Worm (Caenorhabditis elegans) whole organism, late embryonic: ENCODE measurements around the gene K01D12.5.

Experiments
- C38D4.7 ChIP-seq: fragments of 200-800 bp; sonication (Bioruptor generic); optimal IDR thresholded peaks from 2 replicates; lab custom pipeline; 2018; ENCODE audit warnings: mild to moderate bottlenecking, missing genetic modification characterization, moderate library complexity, missing compliant biosample characterization
- T23F11.4 ChIP-seq: fragments of 200-800 bp; sonication (Bioruptor generic); optimal IDR thresholded peaks from 2 replicates; lab custom pipeline; 2018; ENCODE audit warnings: mild to moderate bottlenecking, missing genetic modification characterization, missing compliant biosample characterization
- ahr-1 ChIP-seq: sonication (generic microtip); optimal IDR thresholded peaks from 2 replicates; lab custom pipeline; 2016; ENCODE audit warnings: missing genetic modification characterization, missing compliant biosample characterization
- ceh-18 ChIP-seq: sonication (generic microtip); optimal IDR thresholded peaks from 2 replicates; lab custom pipeline; 2016; ENCODE audit warnings: missing genetic modification characterization, missing compliant biosample characterization
- ceh-22 ChIP-seq: sonication (generic microtip); optimal IDR thresholded peaks from 2 replicates; lab custom pipeline; 2017; ENCODE audit warnings: missing biosample characterization, missing genetic modification characterization
- ceh-24 ChIP-seq: sonication (generic microtip); optimal IDR thresholded peaks from 2 replicates; lab custom pipeline; 2016; ENCODE audit warnings: mild to moderate bottlenecking, missing genetic modification characterization, missing compliant biosample characterization
- ceh-31 ChIP-seq: sonication (generic microtip); optimal IDR thresholded peaks from 2 replicates; lab custom pipeline; 2016; ENCODE audit warnings: missing genetic modification characterization, missing compliant biosample characterization
- ceh-34 ChIP-seq: sonication (generic microtip); optimal IDR thresholded peaks from 2 replicates; lab custom pipeline; 2016; ENCODE audit warnings: mild to moderate bottlenecking, missing genetic modification characterization, missing compliant biosample characterization
- ceh-45 ChIP-seq: fragments of 200-800 bp; sonication (Bioruptor generic); IDR thresholded peaks from 2 replicates; pipeline ENCODE4 v1.3.6; 2022; ENCODE audit warnings: missing genetic modification reagents, missing genetic modification characterization, missing compliant biosample characterization
- ceh-48 ChIP-seq: sonication (generic microtip); optimal IDR thresholded peaks from 2 replicates; lab custom pipeline; 2016; ENCODE audit warnings: missing genetic modification characterization, inconsistent platforms, missing compliant biosample characterization
- ceh-9 ChIP-seq: sonication (generic microtip); optimal IDR thresholded peaks from 2 replicates; lab custom pipeline; 2016; ENCODE audit warnings: mild to moderate bottlenecking, missing genetic modification characterization, inconsistent platforms, missing compliant biosample characterization
- dve-1 ChIP-seq: sonication (generic microtip); optimal IDR thresholded peaks from 2 replicates; lab custom pipeline; 2017; ENCODE audit warnings: antibody characterized with exemption, mild to moderate bottlenecking, missing genetic modification characterization, missing compliant biosample characterization
- elt-2 ChIP-seq: sonication (generic microtip); optimal IDR thresholded peaks from 2 replicates; lab custom pipeline; 2016; ENCODE audit warnings: missing genetic modification reagents, missing genetic modification characterization, missing compliant biosample characterization
- ets-4 ChIP-seq: sonication (generic microtip); optimal IDR thresholded peaks from 2 replicates; lab custom pipeline; 2016; ENCODE audit warnings: missing genetic modification characterization, missing compliant biosample characterization
- eyg-1 ChIP-seq: sonication (generic microtip); optimal IDR thresholded peaks from 2 replicates; lab custom pipeline; 2016; ENCODE audit warnings: missing genotype, missing genetic modification characterization, missing compliant biosample characterization
- fkh-6 ChIP-seq: sonication (generic microtip); optimal IDR thresholded peaks from 2 replicates; lab custom pipeline; 2016; ENCODE audit warnings: missing genetic modification characterization, missing compliant biosample characterization
- hlh-13 ChIP-seq: fragments of 200-800 bp; sonication (Bioruptor generic); optimal IDR thresholded peaks from 2 replicates; lab custom pipeline; 2018; ENCODE audit warnings: mild to moderate bottlenecking, missing genetic modification characterization, missing compliant biosample characterization
- hlh-15 ChIP-seq: sonication (generic microtip); optimal IDR thresholded peaks from 2 replicates; lab custom pipeline; 2016; ENCODE audit warnings: missing genetic modification characterization, missing compliant biosample characterization
- hlh-6 ChIP-seq: sonication (generic microtip); optimal IDR thresholded peaks from 2 replicates; lab custom pipeline; 2016; ENCODE audit warnings: missing genotype, missing genetic modification characterization, missing compliant biosample characterization
- hlh-8 ChIP-seq: sonication (generic microtip); optimal IDR thresholded peaks from 2 replicates; lab custom pipeline; 2016; ENCODE audit warnings: missing genotype, missing genetic modification characterization, missing compliant biosample characterization
- madf-2 ChIP-seq: sonication (generic microtip); optimal IDR thresholded peaks from 2 replicates; lab custom pipeline; 2017; ENCODE audit warnings: missing genetic modification characterization, missing compliant biosample characterization
- mec-3 ChIP-seq: sonication (generic microtip); optimal IDR thresholded peaks from 2 replicates; lab custom pipeline; 2016; ENCODE audit warnings: borderline replicate concordance, missing genetic modification characterization, missing compliant biosample characterization
- nhr-11 ChIP-seq: fragments of 150-350 bp; optimal IDR thresholded peaks from 2 replicates; lab custom pipeline; 2014; ENCODE audit warnings: missing biosample characterization, missing genetic modification characterization
- odd-2 ChIP-seq: sonication (generic microtip); optimal IDR thresholded peaks from 2 replicates; lab custom pipeline; 2017; ENCODE audit warnings: antibody characterized with exemption, mild to moderate bottlenecking, missing genetic modification characterization, missing compliant biosample characterization
- pag-3 ChIP-seq: sonication (generic microtip); optimal IDR thresholded peaks from 2 replicates; lab custom pipeline; 2016; ENCODE audit warnings: missing compliant biosample characterization, missing genetic modification characterization, borderline replicate concordance
- pha-4 ChIP-seq: fragments of 150-350 bp; optimal IDR thresholded peaks from 2 replicates; lab custom pipeline; 2018; ENCODE audit warnings: missing biosample characterization, missing genetic modification reagents, missing genetic modification characterization
- pqm-1 ChIP-seq: sonication (generic microtip); optimal IDR thresholded peaks from 2 replicates; lab custom pipeline; 2016; ENCODE audit warnings: missing genetic modification characterization, missing compliant biosample characterization
- pros-1 ChIP-seq: fragments of 150-350 bp; optimal IDR thresholded peaks from 2 replicates; lab custom pipeline; 2014; ENCODE audit warnings: missing biosample characterization, missing genetic modification reagents, missing genetic modification characterization
- ref-2 ChIP-seq: sonication (generic microtip); optimal IDR thresholded peaks from 2 replicates; lab custom pipeline; 2016; ENCODE audit warnings: missing genetic modification characterization, missing compliant biosample characterization
- sox-2 ChIP-seq: fragments of 200-800 bp; sonication (Bioruptor generic); IDR thresholded peaks from 2 replicates; pipeline ENCODE4 v1.3.6; 2022; ENCODE audit warnings: missing genetic modification reagents, missing genetic modification characterization, missing compliant biosample characterization
- syd-9 ChIP-seq: sonication (generic microtip); optimal IDR thresholded peaks from 2 replicates; lab custom pipeline; 2016; ENCODE audit warnings: mild to moderate bottlenecking, missing genetic modification characterization, moderate library complexity, missing compliant biosample characterization
- tbx-2 ChIP-seq: sonication (generic microtip); optimal IDR thresholded peaks from 2 replicates; lab custom pipeline; 2016; ENCODE audit warnings: missing genetic modification characterization, missing compliant biosample characterization
- ttx-3 ChIP-seq: sonication (generic microtip); optimal IDR thresholded peaks from 2 replicates; lab custom pipeline; 2016; ENCODE audit warnings: missing genetic modification reagents, missing genetic modification characterization, missing compliant biosample characterization
- unc-3 ChIP-seq, 2 experiments: fragments of 200-800 bp in 1 of 2; sonication (Bioruptor generic) in 1 of 2; sonication (generic microtip) in 1 of 2; conservative IDR thresholded peaks in 1 of 2; optimal IDR thresholded peaks in 1 of 2; 2 replicates each; pipeline versions ENCODE4 v1.3.6 to Lab custom; 2016 to 2022; ENCODE audit warnings: missing compliant biosample characterization in 2 of 2, missing genetic modification characterization in 2 of 2, missing genetic modification reagents in 1 of 2
- unc-86 ChIP-seq: sonication (generic microtip); optimal IDR thresholded peaks from 2 replicates; lab custom pipeline; 2016; ENCODE audit warnings: missing genetic modification characterization, missing compliant biosample characterization
- zip-5 ChIP-seq: sonication (generic microtip); optimal IDR thresholded peaks from 2 replicates; lab custom pipeline; 2016; ENCODE audit warnings: missing genetic modification characterization, missing compliant biosample characterization

Gene K01D12.5

ce11 chrV:12397545-12397944 lies at the start of gene K01D12.5:
TSS of gene K01D12.5 (plus strand) at chrV:12397845.
- TF ChIP-seq elt-2 (tag; lab: Kevin White, UChicago) (no peak), hlh-6 (tag; lab: Kevin White, UChicago) (no peak), ets-4 (tag; lab: Kevin White, UChicago) (no peak), ceh-9 (tag; lab: Kevin White, UChicago) (no peak)

DNA sequence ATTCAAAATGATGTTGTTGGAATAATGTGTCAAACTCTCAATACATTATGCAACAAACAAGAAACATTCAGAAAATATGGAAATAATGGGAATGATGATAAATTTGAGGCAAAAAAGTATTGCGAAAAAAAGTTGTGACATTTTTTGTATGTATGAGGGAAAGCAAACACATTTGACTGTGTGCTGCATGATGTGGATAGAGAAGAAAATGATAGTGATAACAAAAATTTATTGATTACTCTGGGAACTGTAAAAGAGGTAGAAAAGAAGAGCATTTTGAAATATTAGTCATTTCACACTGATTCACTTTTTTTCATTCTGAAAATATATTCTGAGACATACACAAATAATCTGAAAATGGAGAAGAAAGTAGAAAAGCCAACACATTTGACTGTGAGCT lies 49.8 kb upstream of the K01D12.5 start:
- no peak for TF ChIP-seq dve-1 (tag; lab: Kevin White, UChicago)

DNA sequence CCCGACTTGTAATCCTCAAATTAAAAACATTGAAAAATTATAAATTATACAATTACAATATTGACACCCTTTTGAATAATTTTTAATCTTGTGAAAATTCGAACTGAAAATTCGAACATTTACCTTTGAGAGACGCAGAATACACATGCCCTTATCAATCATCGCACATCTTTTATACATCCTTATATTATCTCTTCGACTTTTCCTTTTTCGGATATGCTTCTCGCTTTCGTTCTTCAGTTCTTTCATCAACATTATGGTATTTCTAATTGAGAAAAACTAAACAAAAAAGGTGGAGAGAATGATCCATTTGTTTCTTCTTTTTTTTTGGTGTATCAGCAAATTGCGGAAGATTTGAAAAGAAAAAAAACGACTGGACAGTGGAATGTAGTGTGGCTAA lies 48.3 kb upstream of the K01D12.5 start:
- TF ChIP-seq tbx-2, result no peak
- TF ChIP-seq unc-3 (GFP tag; conservative IDR thresholded peaks at IDR 0.05; lab: Robert Waterston, UW), result no peak
- no peak for TF ChIP-seq unc-3 (tag; optimal IDR thresholded peaks at IDR 0.05; lab: Kevin White, UChicago)
- TF ChIP-seq nhr-11, result no peak
- no peak for TF ChIP-seq T23F11.4 (GFP tag; lab: Kevin White, UChicago)
- TF ChIP-seq ahr-1, result no peak
- no peak for TF ChIP-seq ceh-18 (tag; lab: Kevin White, UChicago)
- no peak for TF ChIP-seq eyg-1 (tag; lab: Kevin White, UChicago)
- TF ChIP-seq pqm-1 (tag; lab: Kevin White, UChicago), result no peak
- TF ChIP-seq ceh-31 (tag; lab: Kevin White, UChicago), result no peak
- no peak for TF ChIP-seq ceh-45
- TF ChIP-seq elt-2 (tag; lab: Kevin White, UChicago), result no peak
- no peak for TF ChIP-seq hlh-15
- no peak for TF ChIP-seq madf-2 (tag; lab: Kevin White, UChicago)
- no peak for TF ChIP-seq zip-5 (tag; lab: Kevin White, UChicago)
- no peak for TF ChIP-seq ets-4 (tag; lab: Kevin White, UChicago)

DNA sequence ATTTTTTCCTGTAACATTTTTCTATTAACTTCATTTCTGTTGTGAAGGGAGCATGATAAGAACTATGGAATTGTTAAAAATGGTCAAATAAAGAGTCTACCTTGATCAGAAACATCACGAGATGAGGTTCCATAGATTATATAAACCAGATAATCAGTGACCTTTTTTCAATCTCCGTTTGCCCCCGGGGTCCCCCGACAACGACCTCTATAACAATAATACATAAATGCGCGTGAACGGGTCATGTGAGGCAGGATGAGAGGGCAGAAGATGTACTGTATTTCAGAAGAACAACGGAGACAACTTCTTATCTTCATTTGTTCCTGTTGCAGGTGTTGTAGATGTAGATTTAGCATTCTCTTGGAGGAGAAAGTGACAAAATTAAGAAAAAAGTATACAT lies 45.8 kb upstream of the K01D12.5 start:
- TF ChIP-seq pha-4 (tag; lab: Kevin White, UChicago), result no peak
- no peak for TF ChIP-seq eyg-1 (tag; lab: Kevin White, UChicago)
- no peak for TF ChIP-seq fkh-6 (tag; lab: Kevin White, UChicago)
- no peak for TF ChIP-seq C38D4.7 (GFP tag; lab: Kevin White, UChicago)
- TF ChIP-seq elt-2 (tag; lab: Kevin White, UChicago), result no peak
- no peak for TF ChIP-seq mec-3
- TF ChIP-seq hlh-8 (tag; lab: Kevin White, UChicago), result no peak
- TF ChIP-seq pros-1 (tag; lab: Kevin White, UChicago), result no peak
- no peak for TF ChIP-seq ceh-48
- no peak for TF ChIP-seq ceh-18 (tag; lab: Kevin White, UChicago)
- no peak for TF ChIP-seq odd-2

ce11 chrV:12352445-12352844 lies 45.2 kb upstream of the K01D12.5 start, which contains the start of gene sqt-3:
TSS of gene sqt-3 (plus strand) at chrV:12352745.
- no peak for TF ChIP-seq ceh-22 (tag; lab: Kevin White, UChicago)
- TF ChIP-seq zip-5 (tag; lab: Kevin White, UChicago), result no peak
- TF ChIP-seq hlh-8 (tag; lab: Kevin White, UChicago), result no peak
- no peak for TF ChIP-seq pag-3
- TF ChIP-seq mec-3, result no peak
- no peak for TF ChIP-seq ceh-34 (tag; lab: Kevin White, UChicago)
- TF ChIP-seq hlh-15, result no peak
- TF ChIP-seq ceh-24 (tag; lab: Kevin White, UChicago), result no peak
- TF ChIP-seq fkh-6 (tag; lab: Kevin White, UChicago), result no peak
- no peak for TF ChIP-seq sox-2
- TF ChIP-seq hlh-13 (GFP tag; lab: Kevin White, UChicago), result no peak
- TF ChIP-seq unc-86 (tag; lab: Kevin White, UChicago), result no peak
- no peak for TF ChIP-seq ref-2 (tag; lab: Kevin White, UChicago)
- no peak for TF ChIP-seq syd-9 (tag; lab: Kevin White, UChicago)
- no peak for TF ChIP-seq tbx-2
- TF ChIP-seq ttx-3 (tag; lab: Kevin White, UChicago), result no peak
